Worm (Caenorhabditis elegans) whole organism, L2 larva: Measurements from ENCODE around the gene ZC477.2.

Source experiments
- C34F6.9 ChIP-seq: fragments of 150-350 bp; optimal IDR thresholded peaks from 2 replicates; lab custom pipeline; 2014; ENCODE audit warnings: missing biosample characterization, missing genetic modification characterization
- F13H6.1 ChIP-seq: sonication (generic microtip); optimal IDR thresholded peaks from 2 replicates; lab custom pipeline; 2016; ENCODE audit warnings: missing genetic modification characterization, missing compliant biosample characterization
- R02D3.7 ChIP-seq: fragments of 150-350 bp; optimal IDR thresholded peaks from 2 replicates; lab custom pipeline; 2014; ENCODE audit warnings: missing biosample characterization, missing genetic modification characterization
- Y55F3AM.14 ChIP-seq: fragments of 200-800 bp; sonication (Bioruptor generic); optimal IDR thresholded peaks from 2 replicates; lab custom pipeline; 2018; ENCODE audit warnings: mild to moderate bottlenecking, missing genetic modification characterization, missing compliant biosample characterization
- ZK546.5 ChIP-seq: sonication (generic microtip); optimal IDR thresholded peaks from 2 replicates; lab custom pipeline; 2017; ENCODE audit warnings: missing biosample characterization, missing genetic modification characterization
- alr-1 ChIP-seq: fragments of 150-350 bp; optimal IDR thresholded peaks from 2 replicates; lab custom pipeline; 2014; ENCODE audit warnings: missing biosample characterization, missing genetic modification characterization
- aly-2 ChIP-seq: fragments of 150-350 bp; optimal IDR thresholded peaks from 2 replicates; lab custom pipeline; 2014; ENCODE audit warnings: missing biosample characterization, missing genetic modification characterization
- ama-1 ChIP-seq: fragments of 150-350 bp; optimal IDR thresholded peaks from 2 replicates; lab custom pipeline; 2018; ENCODE audit warnings: inconsistent platforms
- ceh-82 ChIP-seq: fragments of 150-350 bp; optimal IDR thresholded peaks from 2 replicates; lab custom pipeline; 2014; ENCODE audit warnings: missing biosample characterization, missing genetic modification characterization
- crh-2 ChIP-seq: sonication (generic microtip); optimal IDR thresholded peaks from 2 replicates; lab custom pipeline; 2017; ENCODE audit warnings: missing biosample characterization, missing genetic modification characterization
- dmd-4 ChIP-seq: sonication (generic microtip); optimal IDR thresholded peaks from 2 replicates; lab custom pipeline; 2017; ENCODE audit warnings: missing biosample characterization, missing genetic modification characterization
- elt-3 ChIP-seq: sonication (generic microtip); optimal IDR thresholded peaks from 2 replicates; lab custom pipeline; 2017; ENCODE audit warnings: missing biosample characterization, missing genetic modification characterization
- gmeb-1 ChIP-seq: fragments of 150-350 bp; optimal IDR thresholded peaks from 2 replicates; lab custom pipeline; 2014; ENCODE audit warnings: missing biosample characterization, missing genetic modification characterization
- lin-11 ChIP-seq: fragments of 150-350 bp; sonication (generic microtip); optimal IDR thresholded peaks from 2 replicates; lab custom pipeline; 2014; ENCODE audit warnings: missing biosample characterization, missing genetic modification characterization, inconsistent platforms, mixed read lengths
- lin-39 ChIP-seq: fragments of 150-350 bp; optimal IDR thresholded peaks from 2 replicates; lab custom pipeline; 2014; ENCODE audit warnings: missing biosample characterization, missing genetic modification reagents, missing genetic modification characterization
- lsy-2 ChIP-seq, 2 experiments: fragments of 150-350 bp in 1 of 2; sonication (generic microtip) in 1 of 2; optimal IDR thresholded peaks; 2 replicates each; lab custom pipeline; 2014 to 2017; ENCODE audit warnings: missing biosample characterization in 2 of 2, missing genetic modification characterization in 2 of 2
- mab-5 ChIP-seq: fragments of 150-350 bp; optimal IDR thresholded peaks from 2 replicates; lab custom pipeline; 2014; ENCODE audit warnings: missing biosample characterization, missing genetic modification characterization
- mbf-1 ChIP-seq: sonication (generic microtip); optimal IDR thresholded peaks from 2 replicates; lab custom pipeline; 2017; ENCODE audit warnings: missing biosample characterization, missing genetic modification characterization
- mdl-1 ChIP-seq, 2 experiments: fragments of 150-350 bp in 1 of 2; sonication (generic microtip) in 1 of 2; optimal IDR thresholded peaks; 2 replicates each; lab custom pipeline; 2017; ENCODE audit warnings: missing biosample characterization in 2 of 2, missing genetic modification characterization in 2 of 2
- nhr-10 ChIP-seq: sonication (generic microtip); optimal IDR thresholded peaks from 2 replicates; lab custom pipeline; 2017; ENCODE audit warnings: missing biosample characterization, missing genetic modification characterization
- nhr-11 ChIP-seq: fragments of 150-350 bp; optimal IDR thresholded peaks from 2 replicates; lab custom pipeline; 2014; ENCODE audit warnings: missing biosample characterization, missing genetic modification characterization
- nhr-12 ChIP-seq: fragments of 150-350 bp; optimal IDR thresholded peaks from 2 replicates; lab custom pipeline; 2014; ENCODE audit warnings: missing biosample characterization, missing genetic modification characterization
- nhr-129 ChIP-seq: fragments of 150-350 bp; optimal IDR thresholded peaks from 2 replicates; lab custom pipeline; 2014; ENCODE audit warnings: missing biosample characterization, missing genetic modification characterization
- nhr-21 ChIP-seq: fragments of 150-350 bp; optimal IDR thresholded peaks from 2 replicates; lab custom pipeline; 2014; ENCODE audit warnings: missing biosample characterization, missing genetic modification characterization
- nhr-23 ChIP-seq: fragments of 150-350 bp; optimal IDR thresholded peaks from 2 replicates; lab custom pipeline; 2014; ENCODE audit warnings: missing biosample characterization, missing genetic modification reagents, missing genetic modification characterization
- nhr-237 ChIP-seq: fragments of 150-350 bp; optimal IDR thresholded peaks from 2 replicates; lab custom pipeline; 2014; ENCODE audit warnings: missing biosample characterization, missing genetic modification characterization
- nhr-6 ChIP-seq: fragments of 150-350 bp; optimal IDR thresholded peaks from 2 replicates; lab custom pipeline; 2014; ENCODE audit warnings: missing biosample characterization, missing genetic modification characterization
- sem-4 ChIP-seq: fragments of 150-350 bp; optimal IDR thresholded peaks from 2 replicates; lab custom pipeline; 2014; ENCODE audit warnings: missing biosample characterization, missing genetic modification reagents, missing genetic modification characterization
- skn-1 ChIP-seq: sonication (generic microtip); optimal IDR thresholded peaks from 2 replicates; lab custom pipeline; 2017; ENCODE audit warnings: missing biosample characterization, missing genetic modification characterization
- sma-9 ChIP-seq, 2 experiments: fragments of 150-350 bp in 1 of 2; sonication (generic microtip) in 1 of 2; optimal IDR thresholded peaks; 2 replicates each; lab custom pipeline; 2014 to 2016; ENCODE audit warnings: missing genetic modification characterization in 2 of 2, mild to moderate bottlenecking in 1 of 2, missing biosample characterization in 1 of 2, missing compliant biosample characterization in 1 of 2, missing genetic modification reagents in 1 of 2, moderate library complexity in 1 of 2
- snpc-4 ChIP-seq: fragments of 150-350 bp; optimal IDR thresholded peaks from 2 replicates; lab custom pipeline; 2014; ENCODE audit warnings: missing biosample characterization, missing genetic modification characterization
- unc-39 ChIP-seq: fragments of 150-350 bp; optimal IDR thresholded peaks from 2 replicates; lab custom pipeline; 2014; ENCODE audit warnings: missing biosample characterization, missing genetic modification characterization
- unc-55 ChIP-seq: fragments of 150-350 bp; sonication (generic microtip); optimal IDR thresholded peaks from 3 replicates; lab custom pipeline; 2014; ENCODE audit warnings: missing biosample characterization, missing genetic modification reagents, missing genetic modification characterization
- unc-62 ChIP-seq: fragments of 150-350 bp; optimal IDR thresholded peaks from 2 replicates; lab custom pipeline; 2014; ENCODE audit warnings: missing biosample characterization, missing genetic modification reagents, missing genetic modification characterization
- zag-1 ChIP-seq: fragments of 150-350 bp; optimal IDR thresholded peaks from 2 replicates; lab custom pipeline; 2014; ENCODE audit warnings: missing biosample characterization, missing genetic modification characterization
- ztf-1 ChIP-seq: fragments of 200-800 bp; sonication (Bioruptor generic); conservative IDR thresholded peaks from 2 replicates; pipeline ENCODE4 v1.3.6; 2022; ENCODE audit warnings: missing genetic modification characterization, missing compliant biosample characterization
- ztf-11 ChIP-seq: sonication (generic microtip); optimal IDR thresholded peaks from 2 replicates; lab custom pipeline; 2017; ENCODE audit warnings: missing biosample characterization, missing genetic modification characterization
- ztf-4 ChIP-seq: fragments of 150-350 bp; optimal IDR thresholded peaks from 2 replicates; lab custom pipeline; 2014; ENCODE audit warnings: missing biosample characterization, missing genetic modification characterization

ZC477.2 gene

ce11 chrIV:7149020-7149601 is 41.1 kb downstream of the ZC477.2 start, which contains the start of gene C34D4.4:
C34D4.4 (plus strand) TSS chrIV:7149361.
- TF ChIP-seq nhr-11 (tag; lab: Kevin White, UChicago) (no peak), ama-1 (lab: Kevin White, UChicago) (no peak), zag-1 (tag; lab: Kevin White, UChicago) (no peak), sma-9 (GFP tag; optimal IDR thresholded peaks at IDR 0.05; lab: Kevin White, UChicago) (no peak), sma-9 (tag; optimal IDR thresholded peaks at IDR 0.05; lab: Kevin White, UChicago) (no peak), mab-5 (tag; lab: Kevin White, UChicago) (no peak), ztf-4 (tag; lab: Kevin White, UChicago) (no peak), unc-39 (tag; lab: Kevin White, UChicago) (no peak), aly-2 (tag; lab: Kevin White, UChicago) (no peak), nhr-129 (peak; percentile 21), snpc-4 (tag; lab: Kevin White, UChicago) (no peak), C34F6.9 (tag; lab: Kevin White, UChicago) (peak; percentile 68), nhr-10 (tag; lab: Kevin White, UChicago) (no peak), nhr-21 (tag; lab: Kevin White, UChicago) (no peak), F13H6.1 (tag; lab: Kevin White, UChicago) (no peak), ztf-11 (tag; lab: Kevin White, UChicago) (no peak), lsy-2 (tag; optimal IDR thresholded peaks at IDR 0.05; lab: Kevin White, UChicago) (peak; percentile 85 to 97), mdl-1 (tag; optimal IDR thresholded peaks at IDR 0.05; lab: Kevin White, UChicago) (no peak), nhr-12 (no peak), dmd-4 (no peak), elt-3 (tag; lab: Kevin White, UChicago) (no peak), unc-55 (GFP tag; lab: Kevin White, UChicago) (peak; percentile 69), lin-11 (no peak), mbf-1 (tag; lab: Kevin White, UChicago) (no peak), ztf-1 (GFP tag; lab: Robert Waterston, UW) (no peak), alr-1 (tag; lab: Kevin White, UChicago) (no peak), sem-4 (no peak), skn-1 (tag; lab: Kevin White, UChicago) (no peak), nhr-6 (tag; lab: Kevin White, UChicago) (no peak), ceh-82 (tag; lab: Kevin White, UChicago) (no peak), crh-2 (tag; lab: Kevin White, UChicago) (peak; percentile 54), Y55F3AM.14 (GFP tag; lab: Kevin White, UChicago) (no peak), R02D3.7 (no peak), nhr-23 (tag; lab: Kevin White, UChicago) (no peak), lin-39 (tag; lab: Kevin White, UChicago) (no peak), nhr-237 (tag; lab: Kevin White, UChicago) (no peak), ZK546.5 (no peak), gmeb-1 (peak; percentile 28)
- TF ChIP-seq, all 48 proteins: peak for 6

- TF ChIP-seq unc-39 (tag; lab: Kevin White, UChicago): no peak
- no peak for TF ChIP-seq sem-4
- no peak for TF ChIP-seq sma-9 (GFP tag; optimal IDR thresholded peaks at IDR 0.05; lab: Kevin White, UChicago)
- no peak for TF ChIP-seq sma-9 (tag; optimal IDR thresholded peaks at IDR 0.05; lab: Kevin White, UChicago)
- TF ChIP-seq unc-55 (GFP tag; lab: Kevin White, UChicago): no peak
Observed at ce11 chrIV:7152409-7152808, 44.4 kb downstream of the ZC477.2 start, which contains the start of gene col-113. col-113 (minus strand) TSS chrIV:7152509.

ce11 chrIV:7153362-7153761 is 45.4 kb downstream of the ZC477.2 start, which contains the start of gene C34D4.3:
C34D4.3 (plus strand) TSS chrIV:7153662.
- TF ChIP-seq crh-2 (tag; lab: Kevin White, UChicago) (no peak), F13H6.1 (tag; lab: Kevin White, UChicago) (no peak), mdl-1 (tag; optimal IDR thresholded peaks at IDR 0.05; lab: Kevin White, UChicago) (no peak), unc-62 (GFP tag; lab: Kevin White, UChicago) (no peak), Y55F3AM.14 (GFP tag; lab: Kevin White, UChicago) (no peak), lin-39 (tag; lab: Kevin White, UChicago) (no peak)
